Fruit fly (Drosophila melanogaster) whole organism, embryonic: Measurements from ENCODE around the gene mRpS11.

ENCODE experiments used
- Ada2b ChIP-seq: fragments of 200-800 bp; sonication (Bioruptor generic); IDR thresholded peaks from 2 replicates; pipeline ENCODE4 v1.3.6; 2022; ENCODE audit warnings: missing biosample characterization, missing genetic modification characterization
- Atf3 ChIP-seq: fragments of 200-800 bp; sonication (Bioruptor generic); optimal IDR thresholded peaks from 3 replicates; lab custom pipeline; 2016; ENCODE audit warnings: missing biosample characterization, missing genetic modification characterization
- CG10267 ChIP-seq: fragments of 200-800 bp; sonication (Bioruptor generic); optimal IDR thresholded peaks from 2 replicates; lab custom pipeline; 2018; ENCODE audit warnings: missing biosample characterization, mild to moderate bottlenecking, missing genetic modification characterization, moderate library complexity
- CG10565 ChIP-seq: fragments of 200-800 bp; sonication (Bioruptor generic); optimal IDR thresholded peaks from 3 replicates; lab custom pipeline; 2016; ENCODE audit warnings: missing biosample characterization, mild to moderate bottlenecking, missing genetic modification characterization
- CG11247 ChIP-seq: fragments of 200-800 bp; sonication (Bioruptor generic); IDR thresholded peaks from 2 replicates; pipeline ENCODE4 v1.3.6; 2022; ENCODE audit warnings: missing biosample characterization, missing genetic modification characterization
- CG11504 ChIP-seq: fragments of 200-800 bp; sonication (Bioruptor generic); optimal IDR thresholded peaks from 3 replicates; lab custom pipeline; 2019; ENCODE audit warnings: missing biosample characterization, mild to moderate bottlenecking, missing genetic modification characterization, moderate library complexity
- CG12155 ChIP-seq: fragments of 200-800 bp; sonication (Bioruptor generic); optimal IDR thresholded peaks from 3 replicates; lab custom pipeline; 2016; ENCODE audit warnings: missing biosample characterization, missing genetic modification characterization
- CG13424 ChIP-seq: fragments of 200-800 bp; sonication (Bioruptor generic); optimal IDR thresholded peaks from 2 replicates; lab custom pipeline; 2019; ENCODE audit warnings: missing biosample characterization, mild to moderate bottlenecking, missing genetic modification characterization, moderate library complexity
- CG14050 ChIP-seq: fragments of 200-800 bp; sonication (Bioruptor generic); IDR thresholded peaks from 3 replicates; pipeline ENCODE4 v1.3.6; 2022; ENCODE audit warnings: missing biosample characterization, missing genetic modification characterization
- CG18011 ChIP-seq: fragments of 200-800 bp; sonication (Bioruptor generic); optimal IDR thresholded peaks from 2 replicates; lab custom pipeline; 2017; ENCODE audit warnings: missing biosample characterization, missing genetic modification characterization, mild to moderate bottlenecking, moderate library complexity, missing genotype
- CG2120 ChIP-seq: fragments of 200-800 bp; sonication (Bioruptor generic); optimal IDR thresholded peaks from 3 replicates; lab custom pipeline; 2016; ENCODE audit warnings: missing biosample characterization, missing genetic modification characterization
- CG2712 ChIP-seq: fragments of 200-800 bp; optimal IDR thresholded peaks from 3 replicates; lab custom pipeline; 2019; ENCODE audit warnings: missing biosample characterization, mild to moderate bottlenecking, missing genetic modification characterization, moderate library complexity
- CG30431 ChIP-seq: fragments of 200-800 bp; sonication (Bioruptor generic); optimal IDR thresholded peaks from 2 replicates; lab custom pipeline; 2017; ENCODE audit warnings: missing biosample characterization, missing genetic modification characterization
- CG3065 ChIP-seq: fragments of 200-800 bp; sonication (Bioruptor generic); optimal IDR thresholded peaks from 2 replicates; lab custom pipeline; 2016; ENCODE audit warnings: missing biosample characterization, missing genetic modification characterization
- CG31441 ChIP-seq: fragments of 200-800 bp; sonication (Bioruptor generic); IDR thresholded peaks from 2 replicates; pipeline ENCODE4 v1.3.6; 2022; ENCODE audit warnings: missing biosample characterization, missing genetic modification characterization
- CG32767 ChIP-seq: fragments of 200-800 bp; sonication (Bioruptor generic); IDR thresholded peaks from 2 replicates; pipeline ENCODE4 v1.3.6; 2022; ENCODE audit warnings: missing biosample characterization, missing genetic modification characterization
- CG3838 ChIP-seq: fragments of 200-800 bp; sonication (Bioruptor generic); optimal IDR thresholded peaks from 3 replicates; lab custom pipeline; 2016; ENCODE audit warnings: missing biosample characterization, missing genetic modification characterization
- CG4404 ChIP-seq: fragments of 200-800 bp; sonication (Bioruptor generic); IDR thresholded peaks from 2 replicates; pipeline ENCODE4 v1.3.6; 2022; ENCODE audit warnings: missing biosample characterization, missing genetic modification characterization
- CG4617 ChIP-seq: fragments of 200-800 bp; sonication (Bioruptor generic); optimal IDR thresholded peaks from 3 replicates; lab custom pipeline; 2016; ENCODE audit warnings: missing biosample characterization, missing genetic modification characterization, borderline replicate concordance
- CG7745 ChIP-seq: fragments of 200-800 bp; sonication (Bioruptor generic); optimal IDR thresholded peaks from 2 replicates; lab custom pipeline; 2018; ENCODE audit warnings: missing biosample characterization, mild to moderate bottlenecking, missing genetic modification characterization, moderate library complexity
- CG8388 ChIP-seq: fragments of 200-800 bp; sonication (Bioruptor generic); optimal IDR thresholded peaks from 2 replicates; lab custom pipeline; 2019; ENCODE audit warnings: missing biosample characterization, mild to moderate bottlenecking, missing genetic modification characterization, moderate library complexity
- CG8478 ChIP-seq: fragments of >200 bp; optimal IDR thresholded peaks from 2 replicates; lab custom pipeline; 2018
- CG9609 ChIP-seq: fragments of 200-800 bp; sonication (Bioruptor generic); optimal IDR thresholded peaks from 3 replicates; lab custom pipeline; 2016; ENCODE audit warnings: missing biosample characterization, missing genetic modification characterization
- CG9727 ChIP-seq: fragments of 200-800 bp; sonication (Bioruptor generic); optimal IDR thresholded peaks from 3 replicates; lab custom pipeline; 2017; ENCODE audit warnings: missing biosample characterization, mild to moderate bottlenecking, missing genetic modification characterization
- Dip2 ChIP-seq: fragments of 200-800 bp; sonication (Bioruptor generic); IDR thresholded peaks from 2 replicates; pipeline ENCODE4 v1.3.6; 2022; ENCODE audit warnings: missing biosample characterization, missing genetic modification characterization
- Eip74EF ChIP-seq, 2 experiments: fragments of 200-800 bp in 1 of 2; fragments of >200 bp in 1 of 2; sonication (Bioruptor generic) in 1 of 2; optimal IDR thresholded peaks; 2 replicates each; lab custom pipeline; 2017 to 2019; ENCODE audit warnings: missing biosample characterization in 2 of 2, missing genetic modification characterization in 2 of 2, mild to moderate bottlenecking in 1 of 2, moderate library complexity in 1 of 2
- Fer3 ChIP-seq: fragments of 200-800 bp; sonication (Bioruptor generic); optimal IDR thresholded peaks from 2 replicates; lab custom pipeline; 2018; ENCODE audit warnings: missing biosample characterization, mild to moderate bottlenecking, missing genetic modification characterization, moderate library complexity
- HLH4C ChIP-seq: fragments of 200-800 bp; sonication (Bioruptor generic); IDR thresholded peaks from 3 replicates; pipeline ENCODE4 v1.3.6; 2022; ENCODE audit warnings: missing biosample characterization, missing genetic modification characterization; ENCODE audit not compliant: partially characterized antibody
- Hmx ChIP-seq: fragments of 200-800 bp; sonication (Bioruptor generic); optimal IDR thresholded peaks from 2 replicates; lab custom pipeline; 2016; ENCODE audit warnings: missing biosample characterization, missing genetic modification characterization
- MTF-1 ChIP-seq: fragments of 200-800 bp; sonication (Bioruptor generic); optimal IDR thresholded peaks from 2 replicates; lab custom pipeline; 2018; ENCODE audit warnings: missing biosample characterization, mild to moderate bottlenecking, missing genetic modification characterization, borderline replicate concordance
- Mad ChIP-seq: fragments of 200-800 bp; sonication (Bioruptor generic); optimal IDR thresholded peaks from 2 replicates; lab custom pipeline; 2016; ENCODE audit warnings: missing biosample characterization, missing genetic modification characterization
- Nf-YC ChIP-seq: fragments of 200-800 bp; optimal IDR thresholded peaks from 3 replicates; lab custom pipeline; 2019; ENCODE audit warnings: missing biosample characterization, mild to moderate bottlenecking, missing genetic modification characterization, moderate library complexity
- Rfx ChIP-seq: fragments of 200-800 bp; sonication (Bioruptor generic); IDR thresholded peaks from 2 replicates; pipeline ENCODE4 v1.3.6; 2022; ENCODE audit warnings: missing biosample characterization, missing genetic modification characterization
- Trl ChIP-seq, 3 experiments: fragments of >200 bp in 2 of 3; fragments of 200-800 bp in 1 of 3; sonication (Bioruptor generic) in 1 of 3; optimal IDR thresholded peaks; 2 replicates in 1 of 3; 3 replicates in 2 of 3; lab custom pipeline; 2016 to 2017; ENCODE audit warnings: missing biosample characterization in 1 of 3, missing genetic modification characterization in 1 of 3
- Usf ChIP-seq: fragments of 200-800 bp; sonication (Bioruptor generic); optimal IDR thresholded peaks from 2 replicates; lab custom pipeline; 2017; ENCODE audit warnings: missing genotype, missing biosample characterization, missing genetic modification characterization
- ac ChIP-seq: fragments of 200-800 bp; sonication (Bioruptor generic); optimal IDR thresholded peaks from 3 replicates; lab custom pipeline; 2017; ENCODE audit warnings: missing biosample characterization, mild to moderate bottlenecking, missing genetic modification characterization
- cas ChIP-seq: fragments of 200-800 bp; sonication (Bioruptor generic); IDR thresholded peaks from 2 replicates; pipeline ENCODE4 v1.3.6; 2022; ENCODE audit warnings: missing biosample characterization, missing genetic modification characterization
- cg ChIP-seq: fragments of 200-800 bp; sonication (Bioruptor generic); optimal IDR thresholded peaks from 3 replicates; lab custom pipeline; 2019; ENCODE audit warnings: missing biosample characterization, mild to moderate bottlenecking, missing genetic modification characterization, moderate library complexity
- fu2 ChIP-seq: fragments of 200-800 bp; sonication (Bioruptor generic); optimal IDR thresholded peaks from 2 replicates; lab custom pipeline; 2016; ENCODE audit warnings: missing biosample characterization, missing genetic modification characterization
- gce ChIP-seq: fragments of 200-800 bp; sonication (Bioruptor generic); IDR thresholded peaks from 3 replicates; pipeline ENCODE4 v1.3.6; 2022; ENCODE audit warnings: missing biosample characterization, missing genetic modification characterization
- hbn ChIP-seq: fragments of 200-800 bp; sonication (Bioruptor generic); IDR thresholded peaks from 2 replicates; pipeline ENCODE4 v1.3.6; 2022; ENCODE audit warnings: missing biosample characterization, missing genetic modification characterization; ENCODE audit not compliant: partially characterized antibody
- odd ChIP-seq: fragments of 200-800 bp; sonication (Bioruptor generic); optimal IDR thresholded peaks from 2 replicates; lab custom pipeline; 2017; ENCODE audit warnings: missing biosample characterization, mild to moderate bottlenecking, missing genetic modification characterization
- pfk ChIP-seq: fragments of 200-800 bp; sonication (Bioruptor generic); optimal IDR thresholded peaks from 2 replicates; lab custom pipeline; 2018; ENCODE audit warnings: missing biosample characterization, mild to moderate bottlenecking, missing genetic modification characterization, moderate library complexity
- pho ChIP-seq: fragments of 200-800 bp; sonication (Bioruptor generic); optimal IDR thresholded peaks from 2 replicates; lab custom pipeline; 2016; ENCODE audit warnings: missing biosample characterization, missing genetic modification characterization
- sisA ChIP-seq: fragments of 200-800 bp; sonication (Bioruptor generic); IDR thresholded peaks from 2 replicates; pipeline ENCODE4 v1.3.6; 2022; ENCODE audit warnings: missing biosample characterization, missing genetic modification characterization
- slbo ChIP-seq: fragments of 200-800 bp; sonication (Bioruptor generic); IDR thresholded peaks from 2 replicates; pipeline ENCODE4 v1.3.6; 2022; ENCODE audit warnings: missing biosample characterization, missing genetic modification characterization
- stwl ChIP-seq: fragments of 200-800 bp; sonication (Bioruptor generic); optimal IDR thresholded peaks from 3 replicates; lab custom pipeline; 2018; ENCODE audit warnings: missing biosample characterization, mild to moderate bottlenecking, missing genetic modification characterization, moderate library complexity
- sug ChIP-seq: fragments of 200-800 bp; optimal IDR thresholded peaks from 2 replicates; lab custom pipeline; 2019; ENCODE audit warnings: missing biosample characterization, mild to moderate bottlenecking, missing genetic modification characterization, moderate library complexity
- tin ChIP-seq: fragments of 200-800 bp; sonication (Bioruptor generic); optimal IDR thresholded peaks from 3 replicates; lab custom pipeline; 2016; ENCODE audit warnings: missing biosample characterization, missing genetic modification characterization
- toy ChIP-seq: fragments of 200-800 bp; sonication (Bioruptor generic); IDR thresholded peaks from 2 replicates; pipeline ENCODE4 v1.3.6; 2022; ENCODE audit warnings: missing biosample characterization, missing genetic modification characterization
- z ChIP-seq: fragments of 200-800 bp; sonication (Bioruptor generic); IDR thresholded peaks from 3 replicates; pipeline ENCODE4 v1.3.6; 2022; ENCODE audit warnings: missing biosample characterization, missing genetic modification characterization

Gene mRpS11

dm6 chr3R:17079859-17080255 lies 7.3 kb downstream of the mRpS11 start, which contains the start of the genes Keap1 and kuk (continued):
- peak; percentile 37; the same call in 1 of the 2 replicates for TF ChIP-seq Ada2b (GFP tag; lab: Robert Waterston, UW)
- TF ChIP-seq sug (tag; lab: Kevin White, UChicago) = peak; percentile 33
- TF ChIP-seq ac (GFP tag; lab: Kevin White, UChicago) = no peak
- TF ChIP-seq sisA (GFP tag; lab: Robert Waterston, UW) = peak; percentile 56
- no peak for TF ChIP-seq cg (GFP tag; lab: Kevin White, UChicago)
- peak; percentile 80 for TF ChIP-seq Rfx (GFP tag; lab: Robert Waterston, UW)
- TF ChIP-seq CG2120 (GFP tag; lab: Kevin White, UChicago) = peak; percentile 81
- peak; percentile 58 for TF ChIP-seq CG12155
- TF ChIP-seq CG13424 (tag; lab: Kevin White, UChicago) = peak; percentile 19
- peak; percentile 86 for TF ChIP-seq CG4617 (GFP tag; lab: Kevin White, UChicago)
- TF ChIP-seq toy (GFP tag; lab: Robert Waterston, UW) = no peak
- TF ChIP-seq CG11504 (tag; lab: Kevin White, UChicago) = peak; percentile 45
- TF ChIP-seq CG3838 (GFP tag; lab: Kevin White, UChicago) = peak; percentile 67
- peak; percentile 56 for TF ChIP-seq CG3065
- TF ChIP-seq odd (GFP tag; lab: Kevin White, UChicago) = no peak
- peak; percentile 62 for TF ChIP-seq CG2712 (tag; lab: Kevin White, UChicago)
- peak; percentile 99 for TF ChIP-seq CG10267 (tag; lab: Kevin White, UChicago)
- no peak for TF ChIP-seq CG8478 (lab: Kevin White, UChicago)
- TF ChIP-seq CG4404 (GFP tag; lab: Robert Waterston, UW) = no peak
- no peak for TF ChIP-seq CG31441
- TF ChIP-seq CG8388 = no peak
- no peak for TF ChIP-seq CG32767 (GFP tag; lab: Robert Waterston, UW)
- no peak for TF ChIP-seq z (GFP tag; lab: Robert Waterston, UW)
- TF ChIP-seq slbo (GFP tag; lab: Robert Waterston, UW) = peak; percentile 72
- TF ChIP-seq Eip74EF (GFP tag; optimal IDR thresholded peaks at IDR 0.05; lab: Kevin White, UChicago) = no peak
- TF ChIP-seq Dip2 (GFP tag; lab: Robert Waterston, UW) = no peak
- peak; percentile 34 for TF ChIP-seq Fer3 (tag; lab: Kevin White, UChicago)
- peak; percentile 29 for TF ChIP-seq pfk (GFP tag; lab: Kevin White, UChicago)
- TF ChIP-seq Mad (GFP tag; lab: Kevin White, UChicago) = peak; percentile 72
- peak; percentile 64 for TF ChIP-seq HLH4C (GFP tag; lab: Robert Waterston, UW)
- TF ChIP-seq CG9727 (GFP tag; lab: Kevin White, UChicago) = peak; percentile 41
- TF ChIP-seq MTF-1 (GFP tag; lab: Kevin White, UChicago) = peak; percentile 43
- peak; percentile 61 for TF ChIP-seq CG11247 (GFP tag; lab: Robert Waterston, UW)
- TF ChIP-seq CG10565 (GFP tag; lab: Kevin White, UChicago) = no peak
- peak; percentile 40; the same call in 1 of the 2 replicates for TF ChIP-seq cas (GFP tag; lab: Robert Waterston, UW)
- peak; percentile 26 for TF ChIP-seq tin (GFP tag; lab: Kevin White, UChicago)
- peak; percentile 28 for TF ChIP-seq Nf-YC
- TF ChIP-seq gce (GFP tag; lab: Robert Waterston, UW) = no peak
- no peak for TF ChIP-seq CG7745 (tag; lab: Kevin White, UChicago)
- TF ChIP-seq Atf3 (GFP tag; lab: Kevin White, UChicago) = peak; percentile 48
- TF ChIP-seq hbn (GFP tag; lab: Robert Waterston, UW) = peak; percentile 83
- TF ChIP-seq fu2 (GFP tag; lab: Kevin White, UChicago) = peak; percentile 63
- peak; percentile 57 for TF ChIP-seq pho (GFP tag; lab: Kevin White, UChicago)
- peak; percentile 70 for TF ChIP-seq stwl
- TF ChIP-seq CG9609 = peak; percentile 53
- TF ChIP-seq Hmx = no peak
- no peak for TF ChIP-seq Usf (GFP tag; lab: Kevin White, UChicago)
- peak; percentile 25; the same call in 1 of the 3 replicates for TF ChIP-seq CG14050 (GFP tag; lab: Robert Waterston, UW)
- TF ChIP-seq Trl (optimal IDR thresholded peaks at IDR 0.05; lab: Kevin White, UChicago) = peak in 1 of 2 experiments; percentile 4
- peak; percentile 71 for TF ChIP-seq Trl (GFP tag; optimal IDR thresholded peaks at IDR 0.05; lab: Kevin White, UChicago)
- TF ChIP-seq CG18011 = peak; percentile 34
- no peak for TF ChIP-seq CG30431 (GFP tag; lab: Kevin White, UChicago)
